Fruit fly (Drosophila melanogaster) whole organism, adult: ENCODE data around the gene mbt.
A peak's percentile ranks its signal among the peaks of the same experiment; 100 is the strongest.

Experiments
- CG11617 ChIP-seq: fragments of 200-800 bp; sonication (Bioruptor generic); optimal IDR thresholded peaks from 2 replicates; lab custom pipeline; 2017; ENCODE audit warnings: mild to moderate bottlenecking, missing biosample characterization, missing genetic modification reagents, missing genetic modification characterization
- CG12768 ChIP-seq: fragments of 200-800 bp; sonication (Bioruptor generic); optimal IDR thresholded peaks from 2 replicates; lab custom pipeline; 2017; ENCODE audit warnings: missing biosample characterization, missing genetic modification characterization, mild to moderate bottlenecking, moderate library complexity, missing genetic modification reagents
- CG14711 ChIP-seq: fragments of 200-800 bp; sonication (Bioruptor generic); optimal IDR thresholded peaks from 2 replicates; lab custom pipeline; 2018; ENCODE audit warnings: missing biosample characterization, mild to moderate bottlenecking, missing genetic modification characterization, moderate library complexity
- CG1620 ChIP-seq: fragments of 200-800 bp; sonication (Bioruptor generic); optimal IDR thresholded peaks from 2 replicates; lab custom pipeline; 2016; ENCODE audit warnings: missing biosample characterization, missing genetic modification characterization
- CG33017 ChIP-seq: fragments of 200-800 bp; sonication (Bioruptor generic); optimal IDR thresholded peaks from 2 replicates; lab custom pipeline; 2018; ENCODE audit warnings: missing biosample characterization, mild to moderate bottlenecking, missing genetic modification characterization, moderate library complexity
- CG5204 ChIP-seq: fragments of 200-800 bp; sonication (Bioruptor generic); optimal IDR thresholded peaks from 2 replicates; lab custom pipeline; 2016; ENCODE audit warnings: missing biosample characterization, missing genetic modification characterization
- CG7045 ChIP-seq: fragments of 200-800 bp; sonication (Bioruptor generic); optimal IDR thresholded peaks from 2 replicates; lab custom pipeline; 2017; ENCODE audit warnings: missing biosample characterization, mild to moderate bottlenecking, missing genetic modification characterization
- CG7101 ChIP-seq: fragments of 200-800 bp; sonication (Bioruptor generic); optimal IDR thresholded peaks from 2 replicates; lab custom pipeline; 2018; ENCODE audit warnings: missing biosample characterization, mild to moderate bottlenecking, missing genetic modification characterization, moderate library complexity
- Clk ChIP-seq: fragments of 200-800 bp; sonication (Bioruptor generic); optimal IDR thresholded peaks from 2 replicates; lab custom pipeline; 2017; ENCODE audit warnings: missing biosample characterization, missing genetic modification characterization
- Crg-1 ChIP-seq: fragments of 200-800 bp; sonication (Bioruptor generic); optimal IDR thresholded peaks from 2 replicates; lab custom pipeline; 2016; ENCODE audit warnings: missing biosample characterization, missing genetic modification characterization
- Hr96 ChIP-seq: fragments of 200-800 bp; sonication (Bioruptor generic); optimal IDR thresholded peaks from 2 replicates; lab custom pipeline; 2016; ENCODE audit warnings: missing biosample characterization, missing genetic modification characterization
- Mnt ChIP-seq: fragments of 200-800 bp; sonication (Bioruptor generic); optimal IDR thresholded peaks from 2 replicates; lab custom pipeline; 2016; ENCODE audit warnings: missing biosample characterization, mild to moderate bottlenecking, missing genetic modification characterization
- bab1 ChIP-seq: fragments of 200-800 bp; sonication (Bioruptor generic); optimal IDR thresholded peaks from 3 replicates; lab custom pipeline; 2019; ENCODE audit warnings: missing biosample characterization, mild to moderate bottlenecking, missing genetic modification characterization, moderate library complexity
- cic ChIP-seq: fragments of 200-800 bp; sonication (Bioruptor generic); optimal IDR thresholded peaks from 2 replicates; lab custom pipeline; 2017; ENCODE audit warnings: missing biosample characterization, mild to moderate bottlenecking, missing genetic modification characterization, moderate library complexity
- cnc ChIP-seq, 2 experiments: fragments of >200 bp; optimal IDR thresholded peaks; 2 replicates each; lab custom pipeline; 2017
- kay ChIP-seq: fragments of 200-800 bp; sonication (Bioruptor generic); peaks from one replicate; lab custom pipeline; 2016; ENCODE audit warnings: missing biosample characterization, missing genetic modification characterization, borderline replicate concordance
- ovo ChIP-seq: fragments of 200-800 bp; sonication (Bioruptor generic); optimal IDR thresholded peaks from 2 replicates; lab custom pipeline; 2016; ENCODE audit warnings: missing biosample characterization, missing genetic modification characterization
- pad ChIP-seq: fragments of 200-800 bp; sonication (Bioruptor generic); optimal IDR thresholded peaks from 3 replicates; lab custom pipeline; 2017; ENCODE audit warnings: missing biosample characterization, missing genetic modification characterization, mild to moderate bottlenecking, moderate library complexity, missing genetic modification reagents
- tj ChIP-seq: fragments of 200-800 bp; sonication (Bioruptor generic); optimal IDR thresholded peaks from 3 replicates; lab custom pipeline; 2017; ENCODE audit warnings: missing biosample characterization, mild to moderate bottlenecking, missing genetic modification characterization, moderate library complexity
- toe ChIP-seq: fragments of 200-800 bp; sonication (Bioruptor generic); optimal IDR thresholded peaks from 2 replicates; lab custom pipeline; 2016; ENCODE audit warnings: missing biosample characterization, missing genetic modification characterization

The mbt gene

dm6 chrX:16650078-16651063, 39.9 kb downstream of the mbt start:
- TF ChIP-seq CG12768 (peak; percentile 3), Clk (GFP tag; lab: Kevin White, UChicago) (no peak), CG14711 (tag; lab: Kevin White, UChicago) (peak; percentile 19), CG7101 (tag; lab: Kevin White, UChicago) (no peak), tj (GFP tag; lab: Kevin White, UChicago) (peak; percentile 64), CG1620 (no peak), CG7045 (GFP tag; lab: Kevin White, UChicago) (no peak), CG5204 (GFP tag; lab: Kevin White, UChicago) (no peak), cnc (optimal IDR thresholded peaks at IDR 0.05; lab: Kevin White, UChicago) (no peak), cic (GFP tag; lab: Kevin White, UChicago) (no peak), pad (GFP tag; lab: Kevin White, UChicago) (no peak)

- TF ChIP-seq CG33017 (tag; lab: Kevin White, UChicago) (no peak), CG1620 (no peak), CG5204 (GFP tag; lab: Kevin White, UChicago) (peak; percentile 12), pad (GFP tag; lab: Kevin White, UChicago) (peak; percentile 29), Crg-1 (GFP tag; lab: Kevin White, UChicago) (peak; percentile 41), cic (GFP tag; lab: Kevin White, UChicago) (no peak), bab1 (GFP tag; lab: Kevin White, UChicago) (peak; percentile 35), cnc (optimal IDR thresholded peaks at IDR 0.05; lab: Kevin White, UChicago) (no peak), tj (GFP tag; lab: Kevin White, UChicago) (no peak), kay (GFP tag; lab: Kevin White, UChicago) (no peak), CG12768 (no peak), CG11617 (GFP tag; lab: Kevin White, UChicago) (no peak), Clk (GFP tag; lab: Kevin White, UChicago) (no peak), ovo (GFP tag; lab: Kevin White, UChicago) (no peak), CG14711 (tag; lab: Kevin White, UChicago) (peak; percentile 4), Mnt (GFP tag; lab: Kevin White, UChicago) (no peak), CG7045 (GFP tag; lab: Kevin White, UChicago) (no peak), Hr96 (GFP tag; lab: Kevin White, UChicago) (no peak), CG7101 (tag; lab: Kevin White, UChicago) (peak; percentile 41), toe (no peak)
Observed at dm6 chrX:16651098-16651497, 40.6 kb downstream of the mbt start, which contains the start of the genes CG32573 and CG42512. Gene CG32573 (plus strand): TSS chrX:16651376. Gene CG42512 (plus strand): TSS chrX:16651376.

DNA sequence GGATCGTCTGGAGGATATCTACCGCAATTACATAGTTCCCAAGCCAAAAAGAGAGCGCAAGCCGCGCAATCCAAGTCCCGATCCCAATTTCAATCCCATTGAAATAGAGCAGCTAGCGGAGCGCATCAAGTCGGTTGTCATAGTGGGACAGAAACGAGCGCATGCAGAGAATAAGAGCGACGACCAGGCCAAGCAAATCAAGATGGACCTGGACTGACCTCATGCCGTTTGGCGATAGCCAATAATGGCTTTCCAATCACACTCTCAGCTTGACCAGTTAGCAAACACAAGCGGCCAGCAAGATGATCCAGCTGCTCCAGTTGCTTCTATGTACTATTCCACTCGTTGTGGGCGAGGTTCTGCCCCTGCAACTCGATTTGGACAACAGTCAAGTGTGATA, 41.1 kb downstream of the mbt start:
- no peak for TF ChIP-seq ovo (GFP tag; lab: Kevin White, UChicago)
- no peak for TF ChIP-seq cnc (optimal IDR thresholded peaks at IDR 0.05; lab: Kevin White, UChicago)
- TF ChIP-seq tj (GFP tag; lab: Kevin White, UChicago), result no peak
- TF ChIP-seq Mnt (GFP tag; lab: Kevin White, UChicago), result no peak
- no peak for TF ChIP-seq CG7045 (GFP tag; lab: Kevin White, UChicago)
- no peak for TF ChIP-seq CG1620
- TF ChIP-seq kay (GFP tag; lab: Kevin White, UChicago), result no peak
- no peak for TF ChIP-seq CG7101 (tag; lab: Kevin White, UChicago)
- TF ChIP-seq CG11617 (GFP tag; lab: Kevin White, UChicago), result no peak
- TF ChIP-seq CG14711 (tag; lab: Kevin White, UChicago), result no peak
- TF ChIP-seq CG33017 (tag; lab: Kevin White, UChicago), result no peak
- TF ChIP-seq Hr96 (GFP tag; lab: Kevin White, UChicago), result no peak
- TF ChIP-seq cic (GFP tag; lab: Kevin White, UChicago), result no peak
- no peak for TF ChIP-seq bab1 (GFP tag; lab: Kevin White, UChicago)
- TF ChIP-seq toe, result no peak

- TF ChIP-seq cnc (optimal IDR thresholded peaks at IDR 0.05; lab: Kevin White, UChicago) (no peak), tj (GFP tag; lab: Kevin White, UChicago) (peak; percentile 44)
Observed at dm6 chrX:16654931-16655409, 44.5 kb downstream of the mbt start, which contains the start of the genes Nemp and r. Gene Nemp (minus strand): TSS chrX:16655015. Gene r (plus strand): TSS chrX:16655359.

dm6 chrX:16655724-16656235, 45.3 kb downstream of the mbt start:
- TF ChIP-seq bab1 (GFP tag; lab: Kevin White, UChicago) (peak; percentile 9), cnc (optimal IDR thresholded peaks at IDR 0.05; lab: Kevin White, UChicago) (peak; percentile 43 to 44), tj (GFP tag; lab: Kevin White, UChicago) (peak; percentile 82), pad (GFP tag; lab: Kevin White, UChicago) (peak; percentile 5), CG7101 (tag; lab: Kevin White, UChicago) (peak; percentile 4), CG11617 (GFP tag; lab: Kevin White, UChicago) (no peak), cic (GFP tag; lab: Kevin White, UChicago) (peak; percentile 98), Crg-1 (GFP tag; lab: Kevin White, UChicago) (no peak), CG14711 (tag; lab: Kevin White, UChicago) (no peak), ovo (GFP tag; lab: Kevin White, UChicago) (peak; percentile 73), Clk (GFP tag; lab: Kevin White, UChicago) (no peak), Mnt (GFP tag; lab: Kevin White, UChicago) (peak; percentile 96), CG1620 (no peak)
